Fruit fly (Drosophila melanogaster): ENCODE data around the gene Naa60.

Naa60 gene

dm6 chr3L:9692892-9693551 lies 33.7 kb upstream of the Naa60 start (continued):
- TF ChIP-seq CG9609 (GFP tag; optimal IDR thresholded peaks at IDR 0.05): peak; percentile 97
- peak; percentile 91 for TF ChIP-seq CG8388 (GFP tag; optimal IDR thresholded peaks at IDR 0.05)
- peak; percentile 89 for TF ChIP-seq wor (GFP tag; IDR thresholded peaks at IDR 0.05)
- TF ChIP-seq CG3726 (GFP tag; IDR thresholded peaks at IDR 0.05): peak; percentile 86
- peak; percentile 94 for TF ChIP-seq da (GFP tag; optimal IDR thresholded peaks at IDR 0.05)
- TF ChIP-seq CG8089 (GFP tag; optimal IDR thresholded peaks at IDR 0.05): peak; percentile 95
- TF ChIP-seq Elba2 (GFP tag; optimal IDR thresholded peaks at IDR 0.05): no peak
- TF ChIP-seq Deaf1 (tag; optimal IDR thresholded peaks at IDR 0.05): peak; percentile 81
- peak; percentile 84 for TF ChIP-seq psq (GFP tag; optimal IDR thresholded peaks at IDR 0.05)
- TF ChIP-seq Pdp1 (GFP tag; optimal IDR thresholded peaks at IDR 0.05): peak; percentile 93 to 97
- TF ChIP-seq Dp (GFP tag; optimal IDR thresholded peaks at IDR 0.05): no peak
- TF ChIP-seq CG7963 (GFP tag; IDR thresholded peaks at IDR 0.05; ENCODE audit: partially characterized antibody): no peak
- TF ChIP-seq disco-r (GFP tag; optimal IDR thresholded peaks at IDR 0.05): peak; percentile 95
- TF ChIP-seq tna (GFP tag; IDR thresholded peaks at IDR 0.05; ENCODE audit: partially characterized antibody): no peak
- peak; percentile 80 for TF ChIP-seq Ets97D (GFP tag; optimal IDR thresholded peaks at IDR 0.05)
- no peak for TF ChIP-seq nerfin-2 (GFP tag; IDR thresholded peaks at IDR 0.05; ENCODE audit: partially characterized antibody)
- TF ChIP-seq ssp (GFP tag; IDR thresholded peaks at IDR 0.05): peak; percentile 87
- TF ChIP-seq Chrac-16 (GFP tag; optimal IDR thresholded peaks at IDR 0.05): peak; percentile 95
- TF ChIP-seq CG10267 (tag; optimal IDR thresholded peaks at IDR 0.05): peak; percentile 89
- TF ChIP-seq CG12219 (GFP tag; optimal IDR thresholded peaks at IDR 0.05): peak; percentile 88
- TF ChIP-seq unpg (GFP tag; optimal IDR thresholded peaks at IDR 0.05): peak; percentile 87
- TF ChIP-seq Dbx (GFP tag; IDR thresholded peaks at IDR 0.05): peak; percentile 93
- peak; percentile 94 for TF ChIP-seq CG34376 (GFP tag; optimal IDR thresholded peaks at IDR 0.05)
- peak; percentile 79; the same call in 1 of the 3 replicates for TF ChIP-seq CG6175 (GFP tag; IDR thresholded peaks at IDR 0.05)
- TF ChIP-seq Sry-β (GFP tag; optimal IDR thresholded peaks at IDR 0.05): peak; percentile 58
- TF ChIP-seq Nf-YB (GFP tag; optimal IDR thresholded peaks at IDR 0.05): peak; percentile 83
- no peak for TF ChIP-seq hb (GFP tag; IDR thresholded peaks at IDR 0.05; ENCODE audit: partially characterized antibody)
- TF ChIP-seq zen2 (GFP tag; IDR thresholded peaks at IDR 0.05; ENCODE audit: partially characterized antibody): no peak
- TF ChIP-seq CG4730 (GFP tag; IDR thresholded peaks at IDR 0.05): peak; percentile 86
- peak; percentile 84 for TF ChIP-seq ci (GFP tag; IDR thresholded peaks at IDR 0.05)
- peak; percentile 96 for TF ChIP-seq Camta (GFP tag; optimal IDR thresholded peaks at IDR 0.05)
- peak; percentile 97 for TF ChIP-seq CG18599 (GFP tag; optimal IDR thresholded peaks at IDR 0.05)
- TF ChIP-seq CG10654 (GFP tag; optimal IDR thresholded peaks at IDR 0.05): peak; percentile 92
- peak; percentile 62 for TF ChIP-seq grn (GFP tag; optimal IDR thresholded peaks at IDR 0.05)
- TF ChIP-seq CG31441 (GFP tag; IDR thresholded peaks at IDR 0.05): peak; percentile 90
- TF ChIP-seq CG12155 (GFP tag; optimal IDR thresholded peaks at IDR 0.05): peak; percentile 94
- peak; percentile 93 for TF ChIP-seq Sox102F (GFP tag; optimal IDR thresholded peaks at IDR 0.05)
- TF ChIP-seq CG10274 (GFP tag; optimal IDR thresholded peaks at IDR 0.05): peak; percentile 94
- peak; percentile 98 for TF ChIP-seq CG13624 (GFP tag; optimal IDR thresholded peaks at IDR 0.05)
- TF ChIP-seq CG4360 (GFP tag; IDR thresholded peaks at IDR 0.05): no peak
- TF ChIP-seq zf30C (GFP tag; optimal IDR thresholded peaks at IDR 0.05): no peak
- peak; percentile 68 for TF ChIP-seq MTF-1 (GFP tag; optimal IDR thresholded peaks at IDR 0.05; ENCODE audit: borderline replicate concordance)
- peak; percentile 95 for TF ChIP-seq CG11723 (GFP tag; optimal IDR thresholded peaks at IDR 0.05)
- TF ChIP-seq CG12744 (GFP tag; optimal IDR thresholded peaks at IDR 0.05): peak; percentile 93
- no peak for TF ChIP-seq Scr (GFP tag; IDR thresholded peaks at IDR 0.05; ENCODE audit: partially characterized antibody)
- TF ChIP-seq h (optimal IDR thresholded peaks at IDR 0.05): no peak
- no peak for TF ChIP-seq hth (optimal IDR thresholded peaks at IDR 0.05)
- TF ChIP-seq prd (optimal IDR thresholded peaks at IDR 0.05): no peak
- peak; percentile 92 for TF ChIP-seq prd (GFP tag; IDR thresholded peaks at IDR 0.05)
- TF ChIP-seq Fer3 (tag; optimal IDR thresholded peaks at IDR 0.05): peak; percentile 90
